Worm (Caenorhabditis elegans): ENCODE measurements around the gene M03F4.6.

ce11 chrX:4959440-4959839, 9.7 kb downstream of the M03F4.6 start:
- TF ChIP-seq dve-1 (tag; optimal IDR thresholded peaks at IDR 0.05) (no peak), gmeb-2 (tag; optimal IDR thresholded peaks at IDR 0.05) (no peak), sox-2 (GFP tag; IDR thresholded peaks at IDR 0.05) (no peak), ama-1 (optimal IDR thresholded peaks at IDR 0.05) (no peak), ceh-9 (tag; optimal IDR thresholded peaks at IDR 0.05) (no peak), pqm-1 (tag; optimal IDR thresholded peaks at IDR 0.05) (no peak), rnt-1 (tag; optimal IDR thresholded peaks at IDR 0.05) (no peak), K02D7.2 (tag; optimal IDR thresholded peaks at IDR 0.05) (no peak), che-1 (tag; optimal IDR thresholded peaks at IDR 0.05) (no peak), ceh-48 (tag; optimal IDR thresholded peaks at IDR 0.05) (no peak), hlh-8 (tag; optimal IDR thresholded peaks at IDR 0.05) (no peak), nhr-11 (tag; optimal IDR thresholded peaks at IDR 0.05) (no peak)
